Worm (Caenorhabditis elegans) whole organism, L4/young adult: ENCODE results near the gene msp-19.
"Not testable (repeated sequence)": the region's sequence is repeated elsewhere in the genome, so short reads cannot be mapped to it uniquely, and the experiment has no call there.

Source experiments
- W03F9.2 ChIP-seq: fragments of 150-350 bp; optimal IDR thresholded peaks from 2 replicates; lab custom pipeline; 2014; ENCODE audit warnings: missing biosample characterization, missing genetic modification characterization
- dao-5 ChIP-seq: sonication (generic microtip); optimal IDR thresholded peaks from 2 replicates; lab custom pipeline; 2016; ENCODE audit warnings: missing genotype, missing genetic modification characterization, moderate library complexity, missing compliant biosample characterization
- him-1 ChIP-seq: sonication (generic microtip); optimal IDR thresholded peaks from 2 replicates; lab custom pipeline; 2016; ENCODE audit warnings: missing genotype, missing genetic modification reagents, missing genetic modification characterization, missing compliant biosample characterization

The msp-19 gene

DNA sequence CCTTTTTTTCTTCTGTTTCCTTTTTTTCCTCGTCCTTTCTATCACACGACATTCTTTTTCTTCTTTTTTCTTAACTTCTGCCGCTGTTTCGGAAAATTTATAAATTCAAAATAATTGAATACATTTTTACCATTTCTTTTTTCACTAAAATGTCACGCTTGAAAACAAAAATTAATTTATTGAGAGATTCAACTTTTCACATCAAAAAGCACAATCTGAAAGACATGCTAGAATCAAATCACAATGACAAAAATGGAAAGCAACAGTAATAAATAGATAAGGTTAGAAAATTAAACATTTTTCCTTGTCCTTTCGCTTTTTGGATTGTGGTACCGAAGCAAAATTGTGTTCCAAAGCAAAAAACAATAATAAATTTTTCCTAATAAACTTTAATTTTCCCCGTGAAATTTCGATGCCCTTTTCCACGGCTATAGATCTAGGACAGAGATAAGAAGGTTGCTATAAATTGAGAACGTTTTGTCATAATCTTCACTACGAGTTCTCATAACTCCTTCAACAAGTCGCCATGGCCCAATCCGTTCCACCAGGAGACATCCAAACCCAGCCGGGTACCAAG, 37.1 kb downstream of the msp-19 start, which contains the start of the genes ZK354.6 and msp-113:
Gene ZK354.6, minus strand, starts transcription at position 101 of the 577 bp plus-strand sequence.
Gene msp-113, plus strand, starts transcription at position 527 of the 577 bp plus-strand sequence.
- no peak for TF ChIP-seq W03F9.2 (tag; lab: Kevin White, UChicago)
- TF ChIP-seq him-1 (tag; lab: Kevin White, UChicago), result no peak
- TF ChIP-seq dao-5 (tag; lab: Kevin White, UChicago), result no peak

- TF ChIP-seq W03F9.2 (tag; lab: Kevin White, UChicago), result no peak
- TF ChIP-seq dao-5 (tag; lab: Kevin White, UChicago), result no peak
- no peak for TF ChIP-seq him-1 (tag; lab: Kevin White, UChicago)
Measured at ce11 chrIV:5303030-5303429, 42.6 kb downstream of the msp-19 start, which contains the start of gene ZK354.7. Gene ZK354.7 (minus strand): TSS chrIV:5303130.

- TF ChIP-seq W03F9.2 (tag; lab: Kevin White, UChicago), result no peak
Measured at ce11 chrIV:5306040-5306439, 45.7 kb downstream of the msp-19 start, which contains the start of gene ZK354.8. Gene ZK354.8 (minus strand): TSS chrIV:5306140.

DNA sequence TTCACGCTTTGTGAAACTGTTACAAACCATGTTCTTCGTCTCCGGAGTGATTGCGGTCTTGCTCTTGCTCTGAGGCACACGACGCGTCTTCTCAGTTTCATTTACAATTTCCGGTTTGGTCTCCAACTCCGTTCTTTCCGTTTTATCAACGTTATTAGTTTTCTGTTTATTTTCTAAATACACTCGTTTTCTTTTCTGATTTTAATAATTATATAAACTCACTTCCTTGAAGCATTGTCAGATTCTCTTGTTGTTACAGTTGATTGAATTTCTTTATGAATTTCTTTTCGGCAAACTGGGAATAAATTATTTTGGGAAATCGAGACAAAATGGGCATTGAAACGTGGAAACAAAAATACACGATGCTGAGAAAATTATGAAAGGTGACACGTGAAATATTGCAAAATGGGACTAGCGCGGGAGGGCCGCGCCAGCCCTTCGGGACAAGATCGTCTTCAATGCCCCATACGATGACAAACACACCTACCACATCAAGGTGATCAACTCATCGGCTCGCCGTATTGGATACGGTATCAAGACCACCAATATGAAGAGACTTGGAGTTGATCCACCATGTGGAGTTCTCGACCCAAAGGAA, 47.8 kb downstream of the msp-19 start, which contains the start of the genes ZK354.9 and msp-58:
Gene ZK354.9, minus strand, starts transcription at position 101 of the 598 bp plus-strand sequence.
Gene msp-58, plus strand, starts transcription at position 548 of the 598 bp plus-strand sequence.
- not testable (repeated sequence) for TF ChIP-seq W03F9.2, dao-5, him-1 (tag; lab: Kevin White, UChicago)

DNA sequence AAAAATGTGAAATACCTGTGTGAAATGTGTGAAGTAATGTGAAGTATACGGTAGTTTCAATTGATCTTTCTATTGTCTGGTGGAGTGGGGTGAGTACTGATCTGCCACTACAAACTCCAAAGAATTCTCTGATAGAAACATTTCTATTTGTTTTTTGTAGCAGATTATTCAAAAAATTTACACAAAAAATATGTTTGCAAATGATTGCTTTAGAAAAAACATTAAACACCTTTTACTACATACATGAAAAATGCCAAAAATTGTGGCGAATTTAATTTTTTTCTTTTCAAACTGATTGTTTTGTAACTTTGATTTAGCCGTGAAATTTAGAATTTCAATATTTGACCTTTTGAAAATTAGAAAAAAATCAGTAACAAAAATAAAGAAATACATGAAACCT, 49.4 kb downstream of the msp-19 start, which contains the start of gene ZK354.3:
Gene ZK354.3, plus strand, starts transcription at position 301 of the 400 bp plus-strand sequence.
- TF ChIP-seq W03F9.2 (tag; lab: Kevin White, UChicago), result no peak
- TF ChIP-seq him-1 (tag; lab: Kevin White, UChicago), result no peak
- TF ChIP-seq dao-5 (tag; lab: Kevin White, UChicago), result no peak
